Fruit fly (Drosophila melanogaster): ENCODE results near the gene Ppm1.

The Ppm1 gene

dm6 chr3L:628654-629285, 47.6 kb downstream of the Ppm1 start:
- TF ChIP-seq D1 (tag; optimal IDR thresholded peaks at IDR 0.05) (no peak), CG15710 (tag; optimal IDR thresholded peaks at IDR 0.05) (no peak), Pif1A (GFP tag; optimal IDR thresholded peaks at IDR 0.05) (no peak), CG34367 (tag; optimal IDR thresholded peaks at IDR 0.05) (no peak), CG14655 (GFP tag; optimal IDR thresholded peaks at IDR 0.05) (no peak), Snoo (tag; optimal IDR thresholded peaks at IDR 0.05) (peak; percentile 17), CG13204 (GFP tag; optimal IDR thresholded peaks at IDR 0.05) (no peak)

dm6 chr3L:629353-629915, 48.3 kb downstream of the Ppm1 start:
- TF ChIP-seq Snoo (tag; optimal IDR thresholded peaks at IDR 0.05): no peak
- no peak; the same call in 2 of the 3 replicates for TF ChIP-seq fd96Ca (GFP tag; IDR thresholded peaks at IDR 0.05)
- TF ChIP-seq CG9948 (tag; optimal IDR thresholded peaks at IDR 0.05): no peak
- TF ChIP-seq CG8301 (tag; optimal IDR thresholded peaks at IDR 0.05): no peak
- no peak for TF ChIP-seq CG15710 (tag; optimal IDR thresholded peaks at IDR 0.05)
- no peak for TF ChIP-seq CG13204 (GFP tag; optimal IDR thresholded peaks at IDR 0.05)
- TF ChIP-seq CG4496 (GFP tag; IDR thresholded peaks at IDR 0.05): peak; percentile 69
- TF ChIP-seq Pif1B (GFP tag; optimal IDR thresholded peaks at IDR 0.05): no peak
- TF ChIP-seq rn (GFP tag; IDR thresholded peaks at IDR 0.05): no peak
- TF ChIP-seq EcR (GFP tag; optimal IDR thresholded peaks at IDR 0.05): no peak
- TF ChIP-seq CG14655 (GFP tag; optimal IDR thresholded peaks at IDR 0.05): peak; percentile 20
- TF ChIP-seq Ets98B (GFP tag; IDR thresholded peaks at IDR 0.05): peak; percentile 51
- TF ChIP-seq CG10348 (GFP tag; IDR thresholded peaks at IDR 0.05): no peak
- peak; percentile 68 for TF ChIP-seq CG32121 (GFP tag; IDR thresholded peaks at IDR 0.05)
- no peak for TF ChIP-seq CG34367 (tag; optimal IDR thresholded peaks at IDR 0.05)
- peak; percentile 8 for TF ChIP-seq CG12605 (GFP tag; IDR thresholded peaks at IDR 0.05)
- TF ChIP-seq CG8159 (tag; optimal IDR thresholded peaks at IDR 0.05): no peak
- no peak for TF ChIP-seq D1 (tag; optimal IDR thresholded peaks at IDR 0.05)
- no peak for TF ChIP-seq CG17806 (tag; optimal IDR thresholded peaks at IDR 0.05)
- peak; percentile 26 for TF ChIP-seq Pif1A (GFP tag; optimal IDR thresholded peaks at IDR 0.05)
- TF ChIP-seq gl (tag; optimal IDR thresholded peaks at IDR 0.05): no peak

dm6 chr3L:629916-630663, 49.0 kb downstream of the Ppm1 start:
- TF ChIP-seq Pif1A (GFP tag; optimal IDR thresholded peaks at IDR 0.05): no peak
- TF ChIP-seq CG15710 (tag; optimal IDR thresholded peaks at IDR 0.05): no peak
- TF ChIP-seq Ets98B (GFP tag; IDR thresholded peaks at IDR 0.05): peak; percentile 58; the same call in 1 of the 2 replicates
- peak; percentile 6 for TF ChIP-seq CG8159 (tag; optimal IDR thresholded peaks at IDR 0.05)
- no peak for TF ChIP-seq CG13204 (GFP tag; optimal IDR thresholded peaks at IDR 0.05)
- peak; percentile 29 for TF ChIP-seq Snoo (tag; optimal IDR thresholded peaks at IDR 0.05)
- peak; percentile 17 for TF ChIP-seq CG8301 (tag; optimal IDR thresholded peaks at IDR 0.05)
- TF ChIP-seq CG34367 (tag; optimal IDR thresholded peaks at IDR 0.05): no peak
- TF ChIP-seq CG14655 (GFP tag; optimal IDR thresholded peaks at IDR 0.05): no peak
- TF ChIP-seq CG9948 (tag; optimal IDR thresholded peaks at IDR 0.05): no peak
- no peak for TF ChIP-seq gl (tag; optimal IDR thresholded peaks at IDR 0.05)
- no peak for TF ChIP-seq fd96Ca (GFP tag; IDR thresholded peaks at IDR 0.05)
- TF ChIP-seq EcR (GFP tag; optimal IDR thresholded peaks at IDR 0.05): no peak
- no peak for TF ChIP-seq D1 (tag; optimal IDR thresholded peaks at IDR 0.05)
- TF ChIP-seq CG10348 (GFP tag; IDR thresholded peaks at IDR 0.05): no peak
- TF ChIP-seq rn (GFP tag; IDR thresholded peaks at IDR 0.05): no peak
- no peak for TF ChIP-seq CG32121 (GFP tag; IDR thresholded peaks at IDR 0.05)
- TF ChIP-seq CG17806 (tag; optimal IDR thresholded peaks at IDR 0.05): no peak
- TF ChIP-seq CG12605 (GFP tag; IDR thresholded peaks at IDR 0.05): peak; percentile 27; the same call in 1 of the 2 replicates
- TF ChIP-seq Pif1B (GFP tag; optimal IDR thresholded peaks at IDR 0.05): no peak
- TF ChIP-seq CG4496 (GFP tag; IDR thresholded peaks at IDR 0.05): peak; percentile 76

- peak; percentile 17; the same call in 1 of the 3 replicates for TF ChIP-seq CG4496 (GFP tag; IDR thresholded peaks at IDR 0.05)
- TF ChIP-seq CG15710 (tag; optimal IDR thresholded peaks at IDR 0.05): no peak
Observed at dm6 chr3L:630666-631065, 49.5 kb downstream of the Ppm1 start.

- TF ChIP-seq CG34367 (tag; optimal IDR thresholded peaks at IDR 0.05) (no peak), Ets98B (GFP tag; IDR thresholded peaks at IDR 0.05) (no peak), CG8159 (tag; optimal IDR thresholded peaks at IDR 0.05) (no peak), CG32121 (GFP tag; IDR thresholded peaks at IDR 0.05) (no peak), D1 (tag; optimal IDR thresholded peaks at IDR 0.05) (no peak), CG15710 (tag; optimal IDR thresholded peaks at IDR 0.05) (no peak), CG12605 (GFP tag; IDR thresholded peaks at IDR 0.05) (no peak), CG4496 (GFP tag; IDR thresholded peaks at IDR 0.05) (no peak), gl (tag; optimal IDR thresholded peaks at IDR 0.05) (no peak), CG9948 (tag; optimal IDR thresholded peaks at IDR 0.05) (no peak), Pif1A (GFP tag; optimal IDR thresholded peaks at IDR 0.05) (no peak), Pif1B (GFP tag; optimal IDR thresholded peaks at IDR 0.05) (no peak), Snoo (tag; optimal IDR thresholded peaks at IDR 0.05) (no peak), fd96Ca (GFP tag; IDR thresholded peaks at IDR 0.05) (no peak), CG14655 (GFP tag; optimal IDR thresholded peaks at IDR 0.05) (no peak)
Observed at dm6 chr3L:632058-632457, 50.9 kb downstream of the Ppm1 start.

Measured in whole organism, pupa.